Fruit fly (Drosophila melanogaster): Measurements from ENCODE around the gene Itgbn.

DNA sequence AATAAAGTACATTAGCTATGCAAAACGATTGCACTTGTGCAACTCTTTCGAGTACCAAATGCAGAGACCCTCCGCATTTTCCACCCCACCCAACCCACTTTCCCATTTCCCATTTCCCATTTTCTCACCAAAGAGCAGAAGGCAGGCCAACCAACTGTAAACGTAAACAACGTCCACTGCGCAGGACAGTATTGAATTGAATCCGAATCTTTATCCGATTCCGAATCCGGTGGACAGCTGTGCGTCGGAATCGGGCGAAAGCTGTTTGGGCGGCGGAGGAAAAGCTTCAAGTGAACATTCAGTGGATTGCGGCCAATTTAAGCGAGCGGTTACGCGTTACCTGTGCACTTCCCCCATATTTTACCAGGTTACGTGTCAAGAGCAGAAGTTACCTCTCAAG, 22.3 kb downstream of the Itgbn start, which contains the start of gene tadr:
- TF ChIP-seq CG13204 (GFP tag; optimal IDR thresholded peaks at IDR 0.05) = no peak
- no peak for TF ChIP-seq EcR (GFP tag; optimal IDR thresholded peaks at IDR 0.05)
- TF ChIP-seq CG17806 (tag; optimal IDR thresholded peaks at IDR 0.05) = no peak
- TF ChIP-seq Pif1B (GFP tag; optimal IDR thresholded peaks at IDR 0.05) = no peak
- no peak for TF ChIP-seq CG32121 (GFP tag; IDR thresholded peaks at IDR 0.05)
- TF ChIP-seq gl (tag; optimal IDR thresholded peaks at IDR 0.05) = no peak

Measured in whole organism, pupa.